Fruit fly (Drosophila melanogaster) whole organism, embryonic: ENCODE measurements around the gene Abl.

Experiments used
- Ada2b ChIP-seq: fragments of 200-800 bp; sonication (Bioruptor generic); IDR thresholded peaks from 2 replicates; pipeline ENCODE4 v1.3.6; 2022; ENCODE audit warnings: missing biosample characterization, missing genetic modification characterization
- Aef1 ChIP-seq: fragments of 200-800 bp; sonication (Bioruptor generic); IDR thresholded peaks from 3 replicates; pipeline ENCODE4 v1.3.6; 2022; ENCODE audit warnings: missing biosample characterization, missing genetic modification characterization
- CG10147 ChIP-seq: fragments of 200-800 bp; sonication (Bioruptor generic); optimal IDR thresholded peaks from 2 replicates; lab custom pipeline; 2019; ENCODE audit warnings: missing biosample characterization, mild to moderate bottlenecking, missing genetic modification characterization, moderate library complexity
- CG10462 ChIP-seq: fragments of 200-800 bp; sonication (Bioruptor generic); optimal IDR thresholded peaks from 2 replicates; lab custom pipeline; 2016; ENCODE audit warnings: missing biosample characterization, missing genetic modification characterization
- CG12236 ChIP-seq: fragments of 200-800 bp; sonication (Bioruptor generic); optimal IDR thresholded peaks from 2 replicates; lab custom pipeline; 2016; ENCODE audit warnings: missing biosample characterization, missing genetic modification characterization
- CG14050 ChIP-seq: fragments of 200-800 bp; sonication (Bioruptor generic); IDR thresholded peaks from 3 replicates; pipeline ENCODE4 v1.3.6; 2022; ENCODE audit warnings: missing biosample characterization, missing genetic modification characterization
- CG14965 ChIP-seq: fragments of 200-800 bp; sonication (Bioruptor generic); optimal IDR thresholded peaks from 2 replicates; lab custom pipeline; 2016; ENCODE audit warnings: missing biosample characterization, missing genetic modification characterization, borderline replicate concordance
- CG15696 ChIP-seq: fragments of 200-800 bp; sonication (Bioruptor generic); optimal IDR thresholded peaks from 2 replicates; lab custom pipeline; 2019; ENCODE audit warnings: missing biosample characterization, mild to moderate bottlenecking, missing genetic modification characterization, moderate library complexity
- CG1647 ChIP-seq: fragments of 200-800 bp; sonication (Bioruptor generic); optimal IDR thresholded peaks from 3 replicates; lab custom pipeline; 2016; ENCODE audit warnings: missing biosample characterization, missing genetic modification characterization
- CG16779 ChIP-seq: fragments of 200-800 bp; sonication (Bioruptor generic); IDR thresholded peaks from 2 replicates; pipeline ENCODE4 v1.3.6; 2022; ENCODE audit warnings: missing biosample characterization, missing genetic modification characterization
- CG18599 ChIP-seq: fragments of 200-800 bp; sonication (Bioruptor generic); optimal IDR thresholded peaks from 3 replicates; lab custom pipeline; 2017; ENCODE audit warnings: missing biosample characterization, missing genetic modification characterization, mild to moderate bottlenecking, moderate library complexity, missing genetic modification reagents
- CG2199 ChIP-seq: fragments of 200-800 bp; sonication (Bioruptor generic); IDR thresholded peaks from 3 replicates; pipeline ENCODE4 v1.3.6; 2022; ENCODE audit warnings: missing biosample characterization, missing genetic modification characterization
- CG3281 ChIP-seq: fragments of 200-800 bp; sonication (Bioruptor generic); optimal IDR thresholded peaks from 3 replicates; lab custom pipeline; 2017; ENCODE audit warnings: missing biosample characterization, mild to moderate bottlenecking, missing genetic modification characterization
- CG33213 ChIP-seq: fragments of 200-800 bp; sonication (Bioruptor generic); optimal IDR thresholded peaks from 3 replicates; lab custom pipeline; 2016; ENCODE audit warnings: missing biosample characterization, missing genetic modification characterization
- CG3407 ChIP-seq: fragments of 200-800 bp; sonication (Bioruptor generic); optimal IDR thresholded peaks from 2 replicates; lab custom pipeline; 2018; ENCODE audit warnings: missing biosample characterization, mild to moderate bottlenecking, missing genetic modification characterization
- CG34376 ChIP-seq: fragments of 200-800 bp; sonication (Bioruptor generic); optimal IDR thresholded peaks from 2 replicates; lab custom pipeline; 2018; ENCODE audit warnings: missing biosample characterization, mild to moderate bottlenecking, missing genetic modification characterization
- CG4707 ChIP-seq: fragments of 200-800 bp; sonication (Bioruptor generic); optimal IDR thresholded peaks from 2 replicates; lab custom pipeline; 2018; ENCODE audit warnings: missing biosample characterization, mild to moderate bottlenecking, missing genetic modification characterization, moderate library complexity
- CG6175 ChIP-seq: fragments of 200-800 bp; sonication (Bioruptor generic); IDR thresholded peaks from 3 replicates; pipeline ENCODE4 v1.3.6; 2022; ENCODE audit warnings: missing biosample characterization, missing genetic modification characterization
- CG7928 ChIP-seq: fragments of 200-800 bp; sonication (Bioruptor generic); optimal IDR thresholded peaks from 2 replicates; lab custom pipeline; 2017; ENCODE audit warnings: missing biosample characterization, mild to moderate bottlenecking, missing genetic modification characterization
- CG8281 ChIP-seq: fragments of 200-800 bp; sonication (Bioruptor generic); optimal IDR thresholded peaks from 2 replicates; lab custom pipeline; 2018; ENCODE audit warnings: missing biosample characterization, mild to moderate bottlenecking, missing genetic modification characterization, moderate library complexity
- CG8290 ChIP-seq, 3 experiments: fragments of 200-800 bp; sonication (Bioruptor generic); optimal IDR thresholded peaks; 2 replicates each; lab custom pipeline; 2016 to 2019; ENCODE audit warnings: missing biosample characterization in 3 of 3, missing genetic modification characterization in 3 of 3, mild to moderate bottlenecking in 2 of 3, moderate library complexity in 1 of 3
- CG8388 ChIP-seq: fragments of 200-800 bp; sonication (Bioruptor generic); optimal IDR thresholded peaks from 2 replicates; lab custom pipeline; 2019; ENCODE audit warnings: missing biosample characterization, mild to moderate bottlenecking, missing genetic modification characterization, moderate library complexity
- CG9932 ChIP-seq: fragments of 200-800 bp; sonication (Bioruptor generic); IDR thresholded peaks from 2 replicates; pipeline ENCODE4 v1.3.6; 2022; ENCODE audit warnings: missing biosample characterization, missing genetic modification characterization
- CTCF ChIP-seq: fragments of 200-800 bp; sonication (Bioruptor generic); optimal IDR thresholded peaks from 2 replicates; lab custom pipeline; 2017; ENCODE audit warnings: missing biosample characterization, mild to moderate bottlenecking, missing genetic modification characterization, moderate library complexity
- Ets65A ChIP-seq: fragments of 200-800 bp; sonication (Bioruptor generic); peaks from one replicate; lab custom pipeline; 2016; ENCODE audit warnings: missing biosample characterization, missing genetic modification characterization
- HLH3B ChIP-seq: fragments of 200-800 bp; sonication (Bioruptor generic); IDR thresholded peaks from 2 replicates; pipeline ENCODE4 v1.3.6; 2022; ENCODE audit warnings: missing biosample characterization, missing genetic modification characterization
- HLHmδ ChIP-seq: fragments of 200-800 bp; sonication (Bioruptor generic); optimal IDR thresholded peaks from 2 replicates; lab custom pipeline; 2018; ENCODE audit warnings: missing biosample characterization, mild to moderate bottlenecking, missing genetic modification characterization, moderate library complexity
- Hr3 ChIP-seq: fragments of 200-800 bp; sonication (Bioruptor generic); optimal IDR thresholded peaks from 3 replicates; lab custom pipeline; 2016; ENCODE audit warnings: missing biosample characterization, missing genetic modification characterization
- Kr ChIP-seq: fragments of 200-800 bp; sonication (Bioruptor generic); optimal IDR thresholded peaks from 2 replicates; lab custom pipeline; 2017; ENCODE audit warnings: missing biosample characterization, mild to moderate bottlenecking, missing genetic modification characterization
- MBD-R2 ChIP-seq: fragments of 200-800 bp; sonication (Bioruptor generic); IDR thresholded peaks from 2 replicates; pipeline ENCODE4 v1.3.6; 2022; ENCODE audit warnings: missing biosample characterization, missing genetic modification characterization
- Med ChIP-seq: fragments of 200-800 bp; sonication (Bioruptor generic); peaks from one replicate; lab custom pipeline; 2016; ENCODE audit warnings: missing biosample characterization, missing genetic modification characterization, mild to moderate bottlenecking, inconsistent platforms, moderate library complexity
- Rfx ChIP-seq: fragments of 200-800 bp; sonication (Bioruptor generic); IDR thresholded peaks from 2 replicates; pipeline ENCODE4 v1.3.6; 2022; ENCODE audit warnings: missing biosample characterization, missing genetic modification characterization
- Sox102F ChIP-seq: fragments of 200-800 bp; sonication (Bioruptor generic); optimal IDR thresholded peaks from 2 replicates; lab custom pipeline; 2018; ENCODE audit warnings: missing biosample characterization, mild to moderate bottlenecking, missing genetic modification characterization, moderate library complexity
- Sry-δ ChIP-seq: fragments of 200-800 bp; sonication (Bioruptor generic); optimal IDR thresholded peaks from 2 replicates; lab custom pipeline; 2016; ENCODE audit warnings: missing biosample characterization, missing genetic modification characterization
- TFAM ChIP-seq: fragments of 200-800 bp; sonication (Bioruptor generic); optimal IDR thresholded peaks from 2 replicates; lab custom pipeline; 2017; ENCODE audit warnings: missing biosample characterization, missing genetic modification characterization, inconsistent platforms
- bowl ChIP-seq: fragments of 200-800 bp; sonication (Bioruptor generic); IDR thresholded peaks from 2 replicates; pipeline ENCODE4 v1.3.6; 2022; ENCODE audit warnings: missing biosample characterization, missing genetic modification characterization
- btn ChIP-seq: fragments of 200-800 bp; sonication (Bioruptor generic); optimal IDR thresholded peaks from 2 replicates; lab custom pipeline; 2016; ENCODE audit warnings: missing biosample characterization, missing genetic modification characterization
- crol ChIP-seq: fragments of 200-800 bp; sonication (Bioruptor generic); IDR thresholded peaks from 2 replicates; pipeline ENCODE4 v1.3.6; 2022; ENCODE audit warnings: missing biosample characterization, missing genetic modification characterization
- eve ChIP-seq, 2 experiments: fragments of >200 bp; optimal IDR thresholded peaks; 2 replicates each; lab custom pipeline; 2017; ENCODE audit warnings: missing biosample characterization in 2 of 2, missing genetic modification characterization in 2 of 2
- fd102C ChIP-seq: fragments of 200-800 bp; sonication (Bioruptor generic); optimal IDR thresholded peaks from 2 replicates; lab custom pipeline; 2018; ENCODE audit warnings: missing biosample characterization, mild to moderate bottlenecking, missing genetic modification characterization, moderate library complexity
- fru ChIP-seq: fragments of >200 bp; optimal IDR thresholded peaks from 2 replicates; lab custom pipeline; 2017
- gcm ChIP-seq: fragments of 200-800 bp; sonication (Bioruptor generic); optimal IDR thresholded peaks from 2 replicates; lab custom pipeline; 2019; ENCODE audit warnings: missing biosample characterization, mild to moderate bottlenecking, missing genetic modification characterization, moderate library complexity
- grau ChIP-seq: fragments of 200-800 bp; optimal IDR thresholded peaks from 3 replicates; lab custom pipeline; 2019; ENCODE audit warnings: missing biosample characterization, mild to moderate bottlenecking, missing genetic modification characterization, moderate library complexity
- h ChIP-seq: fragments of >200 bp; optimal IDR thresholded peaks from 2 replicates; lab custom pipeline; 2017
- mam ChIP-seq: fragments of 200-800 bp; sonication (Bioruptor generic); optimal IDR thresholded peaks from 3 replicates; lab custom pipeline; 2016; ENCODE audit warnings: missing biosample characterization, missing genetic modification characterization
- pzg ChIP-seq: fragments of 200-800 bp; sonication (Bioruptor generic); optimal IDR thresholded peaks from 3 replicates; lab custom pipeline; 2018; ENCODE audit warnings: missing biosample characterization, mild to moderate bottlenecking, missing genetic modification characterization, moderate library complexity
- sd ChIP-seq: fragments of 200-800 bp; sonication (Bioruptor generic); optimal IDR thresholded peaks from 3 replicates; lab custom pipeline; 2018; ENCODE audit warnings: missing biosample characterization, mild to moderate bottlenecking, missing genetic modification characterization, moderate library complexity
- shn ChIP-seq: fragments of 200-800 bp; sonication (Bioruptor generic); optimal IDR thresholded peaks from 3 replicates; lab custom pipeline; 2016; ENCODE audit warnings: missing biosample characterization, missing genetic modification characterization
- sisA ChIP-seq: fragments of 200-800 bp; sonication (Bioruptor generic); IDR thresholded peaks from 2 replicates; pipeline ENCODE4 v1.3.6; 2022; ENCODE audit warnings: missing biosample characterization, missing genetic modification characterization
- sob ChIP-seq: fragments of 200-800 bp; sonication (Bioruptor generic); IDR thresholded peaks from 2 replicates; pipeline ENCODE4 v1.3.6; 2022; ENCODE audit warnings: missing biosample characterization, missing genetic modification characterization
- vvl ChIP-seq: fragments of 200-800 bp; sonication (Bioruptor generic); IDR thresholded peaks from 2 replicates; pipeline ENCODE4 v1.3.6; 2022; ENCODE audit warnings: missing biosample characterization, missing genetic modification characterization
- zfh2 ChIP-seq: fragments of 200-800 bp; sonication (Bioruptor generic); optimal IDR thresholded peaks from 2 replicates; lab custom pipeline; 2016; ENCODE audit warnings: missing biosample characterization, missing genetic modification characterization

The Abl gene

DNA sequence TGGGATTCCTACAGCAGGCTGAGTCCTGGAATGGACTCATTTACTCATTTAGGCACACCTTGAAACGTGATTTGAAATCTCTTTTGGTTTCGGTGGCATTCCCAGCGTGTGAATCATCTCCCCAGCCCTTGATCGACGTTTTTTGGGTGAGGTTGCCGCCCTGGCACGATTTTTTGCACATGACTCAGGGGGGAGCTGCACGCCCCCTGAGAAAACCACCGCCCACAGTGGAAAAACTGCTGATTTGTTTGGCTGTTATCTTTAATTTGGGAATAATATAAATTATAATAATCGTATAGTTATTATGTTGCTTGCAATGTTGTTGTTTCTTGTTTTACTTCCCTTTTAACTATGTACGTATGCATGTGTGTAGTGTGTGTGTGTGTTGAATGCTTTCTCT is 34.7 kb downstream of the Abl start (continued):
- TF ChIP-seq sob (peak; percentile 35; the same call in 1 of the 2 replicates), zfh2 (GFP tag; lab: Kevin White, UChicago) (peak; percentile 27), MBD-R2 (GFP tag; lab: Robert Waterston, UW) (peak; percentile 25; the same call in 1 of the 2 replicates), CG7928 (GFP tag; lab: Kevin White, UChicago) (peak; percentile 88), CG8290 (GFP tag; optimal IDR thresholded peaks at IDR 0.05; lab: Kevin White, UChicago) (no peak), CG8290 (tag; optimal IDR thresholded peaks at IDR 0.05; lab: Kevin White, UChicago) (peak in 1 of 2 experiments; percentile 59), mam (GFP tag; lab: Kevin White, UChicago) (peak; percentile 18), crol (GFP tag; lab: Robert Waterston, UW) (peak; percentile 59), sd (tag; lab: Kevin White, UChicago) (peak; percentile 94), Rfx (GFP tag; lab: Robert Waterston, UW) (peak; percentile 47; the same call in 1 of the 2 replicates), Ets65A (peak; percentile 13), pzg (peak; percentile 25), Med (GFP tag; lab: Kevin White, UChicago) (peak; percentile 83), CG6175 (no peak), grau (tag; lab: Kevin White, UChicago) (peak; percentile 0), CG34376 (peak; percentile 27), CG3281 (GFP tag; lab: Kevin White, UChicago) (peak; percentile 42)
- TF ChIP-seq, all 482 proteins: peak for 50

DNA sequence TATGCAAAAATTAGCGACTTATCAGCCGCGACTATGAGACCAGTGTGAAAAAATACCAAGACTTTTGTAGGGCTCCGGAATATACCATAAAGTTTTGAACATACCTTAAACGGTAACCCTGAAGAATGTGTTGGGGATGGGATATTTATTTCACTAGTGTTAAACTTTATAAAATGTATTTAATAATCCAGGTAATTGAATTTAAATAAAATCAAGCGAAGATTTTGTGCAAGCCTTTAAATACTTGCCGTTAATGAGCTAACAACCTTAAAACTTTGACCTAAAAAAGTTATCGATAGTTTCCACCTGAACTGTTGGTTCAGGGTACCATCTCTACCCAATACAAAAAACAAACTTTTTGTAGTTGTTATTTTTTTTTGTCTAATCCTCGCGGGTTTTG is 35.5 kb downstream of the Abl start, which contains the start of gene CG4101:
CG4101 (plus strand) TSS at position 335 of the 400 bp plus-strand sequence.
- TF ChIP-seq CG18599 (GFP tag; lab: Kevin White, UChicago) (peak; percentile 80), HLH3B (peak; percentile 57), Ada2b (GFP tag; lab: Robert Waterston, UW) (peak; percentile 70), bowl (no peak), fd102C (GFP tag; lab: Kevin White, UChicago) (no peak), CG8388 (GFP tag; lab: Kevin White, UChicago) (peak; percentile 52), CG14965 (GFP tag; lab: Kevin White, UChicago) (no peak), CG2199 (no peak), Aef1 (GFP tag; lab: Robert Waterston, UW) (peak; percentile 80), gcm (GFP tag; lab: Kevin White, UChicago) (peak; percentile 73), CG4707 (GFP tag; lab: Kevin White, UChicago) (no peak), h (no peak), CG15696 (peak; percentile 84), CG9932 (GFP tag; lab: Robert Waterston, UW) (peak; percentile 91), Hr3 (GFP tag; lab: Kevin White, UChicago) (peak; percentile 83), btn (GFP tag; lab: Kevin White, UChicago) (no peak), sisA (GFP tag; lab: Robert Waterston, UW) (peak; percentile 72), Sry-δ (GFP tag; lab: Kevin White, UChicago) (peak; percentile 94), eve (GFP tag; optimal IDR thresholded peaks at IDR 0.05; lab: Kevin White, UChicago) (no peak), CG16779 (0 out of 2 replicates have a peak, but pooled peaks have one; percentile 13), shn (peak; percentile 76), CTCF (GFP tag; lab: Kevin White, UChicago) (peak; percentile 29), CG8281 (tag; lab: Kevin White, UChicago) (peak; percentile 37), CG3407 (GFP tag; lab: Kevin White, UChicago) (peak; percentile 31), HLHmδ (no peak), CG10462 (GFP tag; lab: Kevin White, UChicago) (peak; percentile 60), CG1647 (GFP tag; lab: Kevin White, UChicago) (peak; percentile 55), vvl (GFP tag; lab: Robert Waterston, UW) (peak; percentile 86), fru (lab: Kevin White, UChicago) (no peak), CG14050 (GFP tag; lab: Robert Waterston, UW) (peak; percentile 71), TFAM (GFP tag; lab: Kevin White, UChicago) (no peak), CG12236 (GFP tag; lab: Kevin White, UChicago) (peak; percentile 12), CG33213 (GFP tag; lab: Kevin White, UChicago) (peak; percentile 73), Kr (no peak), CG10147 (GFP tag; lab: Kevin White, UChicago) (peak; percentile 82), Sox102F (GFP tag; lab: Kevin White, UChicago) (peak; percentile 81)
